Fruit fly (Drosophila melanogaster) Kc167 (cell line): ENCODE results near the gene CG9717.

ENCODE experiments used
- h ChIP-seq: fragments of >200 bp; optimal IDR thresholded peaks from 3 replicates; lab custom pipeline; 2018; ENCODE audit warnings: missing external identifiers
- insv ChIP-seq: fragments of >200 bp; optimal IDR thresholded peaks from 3 replicates; lab custom pipeline; 2018; ENCODE audit warnings: missing external identifiers

DNA sequence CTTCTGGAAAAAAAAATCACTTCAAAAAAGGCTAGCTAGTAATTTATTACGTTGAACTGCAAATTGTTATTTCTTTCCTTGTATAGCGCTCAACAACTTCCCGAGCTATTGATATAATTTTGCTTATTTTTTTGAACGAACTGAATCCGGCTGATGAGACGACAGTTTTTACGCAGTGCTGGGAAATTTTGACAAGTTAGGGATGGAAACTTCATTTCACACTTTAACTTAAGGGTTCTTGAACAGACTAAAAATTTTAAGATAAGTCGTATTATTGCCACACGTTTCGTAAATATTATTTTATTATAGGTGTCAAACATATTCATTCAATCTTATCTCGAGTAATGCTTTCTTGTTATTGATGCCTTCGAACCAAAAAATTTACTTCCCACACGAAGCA, 3.6 kb downstream of the CG9717 start, which contains the start of gene Rpt6R:
- no peak for TF ChIP-seq h (lab: Kevin White, UChicago)
- no peak for TF ChIP-seq insv (lab: Kevin White, UChicago)
